Fruit fly (Drosophila melanogaster) whole organism, adult: ENCODE measurements around the gene betaNACtes2.
"Not testable (repeated sequence)": the region's sequence is repeated elsewhere in the genome, so short reads cannot be mapped to it uniquely, and the experiment has no call there.

ENCODE experiments used
- CG12768 ChIP-seq: fragments of 200-800 bp; sonication (Bioruptor generic); optimal IDR thresholded peaks from 2 replicates; lab custom pipeline; 2017; ENCODE audit warnings: missing biosample characterization, missing genetic modification characterization, mild to moderate bottlenecking, moderate library complexity, missing genetic modification reagents
- CG1620 ChIP-seq: fragments of 200-800 bp; sonication (Bioruptor generic); optimal IDR thresholded peaks from 2 replicates; lab custom pipeline; 2016; ENCODE audit warnings: missing biosample characterization, missing genetic modification characterization
- CG33017 ChIP-seq: fragments of 200-800 bp; sonication (Bioruptor generic); optimal IDR thresholded peaks from 2 replicates; lab custom pipeline; 2018; ENCODE audit warnings: missing biosample characterization, mild to moderate bottlenecking, missing genetic modification characterization, moderate library complexity
- Clk ChIP-seq: fragments of 200-800 bp; sonication (Bioruptor generic); optimal IDR thresholded peaks from 2 replicates; lab custom pipeline; 2017; ENCODE audit warnings: missing biosample characterization, missing genetic modification characterization
- Hr96 ChIP-seq: fragments of 200-800 bp; sonication (Bioruptor generic); optimal IDR thresholded peaks from 2 replicates; lab custom pipeline; 2016; ENCODE audit warnings: missing biosample characterization, missing genetic modification characterization
- bab1 ChIP-seq: fragments of 200-800 bp; sonication (Bioruptor generic); optimal IDR thresholded peaks from 3 replicates; lab custom pipeline; 2019; ENCODE audit warnings: missing biosample characterization, mild to moderate bottlenecking, missing genetic modification characterization, moderate library complexity
- cnc ChIP-seq, 2 experiments: fragments of >200 bp; optimal IDR thresholded peaks; 2 replicates each; lab custom pipeline; 2017
- kay ChIP-seq: fragments of 200-800 bp; sonication (Bioruptor generic); peaks from one replicate; lab custom pipeline; 2016; ENCODE audit warnings: missing biosample characterization, missing genetic modification characterization, borderline replicate concordance
- tj ChIP-seq: fragments of 200-800 bp; sonication (Bioruptor generic); optimal IDR thresholded peaks from 3 replicates; lab custom pipeline; 2017; ENCODE audit warnings: missing biosample characterization, mild to moderate bottlenecking, missing genetic modification characterization, moderate library complexity
- toe ChIP-seq: fragments of 200-800 bp; sonication (Bioruptor generic); optimal IDR thresholded peaks from 2 replicates; lab custom pipeline; 2016; ENCODE audit warnings: missing biosample characterization, missing genetic modification characterization

dm6 chrX:14315483-14315882 lies at the start of gene betaNACtes2:
- not testable (repeated sequence) for TF ChIP-seq cnc (optimal IDR thresholded peaks at IDR 0.05; lab: Kevin White, UChicago); Clk; Hr96 (GFP tag; lab: Kevin White, UChicago); CG33017 (tag; lab: Kevin White, UChicago); toe; tj (GFP tag; lab: Kevin White, UChicago); bab1; CG12768 (GFP tag; lab: Kevin White, UChicago); kay (GFP tag; lab: Kevin White, UChicago); CG1620 (GFP tag; lab: Kevin White, UChicago)
